Worm (Caenorhabditis elegans) whole organism, early embryonic: ENCODE results near the gene sri-29.

Experiments used
- B0310.2 ChIP-seq: sonication (generic microtip); optimal IDR thresholded peaks from 2 replicates; lab custom pipeline; 2016; ENCODE audit warnings: mild to moderate bottlenecking, missing genetic modification characterization, missing compliant biosample characterization
- aly-1 ChIP-seq: sonication (generic microtip); optimal IDR thresholded peaks from 2 replicates; lab custom pipeline; 2016; ENCODE audit warnings: missing genetic modification characterization, missing compliant biosample characterization
- ama-1 ChIP-seq: fragments of 150-350 bp; optimal IDR thresholded peaks from 2 replicates; lab custom pipeline; 2014
- ceh-36 ChIP-seq: sonication (generic microtip); optimal IDR thresholded peaks from 2 replicates; lab custom pipeline; 2016; ENCODE audit warnings: missing genetic modification characterization, inconsistent platforms, missing compliant biosample characterization
- ets-7 ChIP-seq: sonication (generic microtip); optimal IDR thresholded peaks from 2 replicates; lab custom pipeline; 2016; ENCODE audit warnings: missing genotype, missing genetic modification characterization, missing compliant biosample characterization
- flt-1 ChIP-seq: fragments of 200-800 bp; sonication (Bioruptor generic); IDR thresholded peaks from 2 replicates; pipeline ENCODE4 v1.3.6; 2022; ENCODE audit warnings: missing genetic modification characterization, missing compliant biosample characterization
- hmbx-1 ChIP-seq: sonication (generic microtip); optimal IDR thresholded peaks from 2 replicates; lab custom pipeline; 2016; ENCODE audit warnings: mild to moderate bottlenecking, missing genetic modification characterization, missing compliant biosample characterization
- hnd-1 ChIP-seq: sonication (generic microtip); optimal IDR thresholded peaks from 2 replicates; lab custom pipeline; 2016; ENCODE audit warnings: missing genetic modification characterization, missing compliant biosample characterization
- pes-1 ChIP-seq: fragments of 200-800 bp; sonication (Bioruptor generic); IDR thresholded peaks from 2 replicates; pipeline ENCODE4 v1.3.6; 2022; ENCODE audit warnings: missing genetic modification reagents, missing genetic modification characterization, missing compliant biosample characterization
- scrt-1 ChIP-seq: fragments of 200-800 bp; sonication (Bioruptor generic); IDR thresholded peaks from 2 replicates; pipeline ENCODE4 v1.3.6; 2022; ENCODE audit warnings: missing genetic modification characterization, missing compliant biosample characterization
- sea-1 ChIP-seq: fragments of 200-800 bp; sonication (Bioruptor generic); conservative IDR thresholded peaks from 2 replicates; pipeline ENCODE4 v1.3.6; 2022; ENCODE audit warnings: missing genetic modification characterization, missing compliant biosample characterization
- tbx-11 ChIP-seq: fragments of 200-800 bp; sonication (Bioruptor generic); IDR thresholded peaks from 2 replicates; pipeline ENCODE4 v1.3.6; 2022; ENCODE audit warnings: missing genetic modification characterization, missing compliant biosample characterization
- tbx-37 ChIP-seq: fragments of 200-800 bp; sonication (Bioruptor generic); conservative IDR thresholded peaks from 2 replicates; pipeline ENCODE4 v1.3.6; 2022; ENCODE audit warnings: missing genetic modification reagents, missing genetic modification characterization, missing compliant biosample characterization
- tra-4 ChIP-seq: sonication (generic microtip); optimal IDR thresholded peaks from 2 replicates; lab custom pipeline; 2017; ENCODE audit warnings: missing genetic modification characterization, missing compliant biosample characterization

- TF ChIP-seq B0310.2 (no peak), ama-1 (lab: Kevin White, UChicago) (no peak), ceh-36 (no peak), flt-1 (GFP tag; lab: Robert Waterston, UW) (no peak), hmbx-1 (no peak), pes-1 (GFP tag; lab: Robert Waterston, UW) (no peak), hnd-1 (no peak), scrt-1 (GFP tag; lab: Robert Waterston, UW) (no peak), tbx-37 (GFP tag; lab: Robert Waterston, UW) (no peak), sea-1 (GFP tag; lab: Robert Waterston, UW) (no peak), tra-4 (tag; lab: Kevin White, UChicago) (no peak), ets-7 (tag; lab: Kevin White, UChicago) (no peak), tbx-11 (no peak), aly-1 (tag; lab: Kevin White, UChicago) (no peak)
Measured at ce11 chrII:3052843-3053242, 8.7 kb downstream of the sri-29 start.
